Worm (Caenorhabditis elegans): ENCODE data around the gene oac-7.
"Not testable (repeated sequence)": the region's sequence is repeated elsewhere in the genome, so short reads cannot be mapped to it uniquely, and the experiment has no call there.

Gene oac-7

ce11 chrV:16315004-16315403 is 5.4 kb downstream of the oac-7 start, which contains the start of gene str-214:
TSS of gene str-214 (plus strand) at chrV:16315304.
- no peak for TF ChIP-seq unc-62 (GFP tag; optimal IDR thresholded peaks at IDR 0.05)

- no peak for TF ChIP-seq unc-62 (GFP tag; optimal IDR thresholded peaks at IDR 0.05)
Observed at ce11 chrV:16317244-16317643, 7.6 kb downstream of the oac-7 start, which contains the start of gene srh-180. TSS of gene srh-180 (plus strand) at chrV:16317544.

ce11 chrV:16322155-16322554 is 12.6 kb downstream of the oac-7 start:
- TF ChIP-seq unc-62 (GFP tag; optimal IDR thresholded peaks at IDR 0.05): no peak

- TF ChIP-seq unc-62 (GFP tag; optimal IDR thresholded peaks at IDR 0.05): no peak
Observed at ce11 chrV:16328849-16329248, 19.2 kb downstream of the oac-7 start, which contains the start of gene F57G8.7. TSS of gene F57G8.7 (plus strand) at chrV:16329149.

ce11 chrV:16333412-16333811 is 23.8 kb downstream of the oac-7 start, which contains the start of gene srh-167:
TSS of gene srh-167 (plus strand) at chrV:16333712.
- no peak for TF ChIP-seq unc-62 (GFP tag; optimal IDR thresholded peaks at IDR 0.05)

ce11 chrV:16336326-16336725 is 26.7 kb downstream of the oac-7 start, which contains the start of gene srw-87:
TSS of gene srw-87 (plus strand) at chrV:16336626.
- no peak for TF ChIP-seq unc-62 (GFP tag; optimal IDR thresholded peaks at IDR 0.05)

- TF ChIP-seq unc-62 (GFP tag; optimal IDR thresholded peaks at IDR 0.05): not testable (repeated sequence)
Observed at ce11 chrV:16338287-16339092, 28.9 kb downstream of the oac-7 start, which contains the start of gene slc-9B.2. TSS of gene slc-9B.2 (plus strand) at chrV:16339042.

ce11 chrV:16342258-16342618 is 32.6 kb downstream of the oac-7 start, which contains the start of gene nhr-193:
TSS of gene nhr-193 (plus strand) at chrV:16342308.
- TF ChIP-seq unc-62 (GFP tag; optimal IDR thresholded peaks at IDR 0.05): no peak

ce11 chrV:16346406-16347108 is 37.0 kb downstream of the oac-7 start, which contains the start of the genes W08G11.5 and W08G11.1:
TSS of gene W08G11.5 (minus strand) at chrV:16346506.
TSS of gene W08G11.1 (plus strand) at chrV:16347058.
- no peak for TF ChIP-seq unc-62 (GFP tag; optimal IDR thresholded peaks at IDR 0.05)

- TF ChIP-seq unc-62 (GFP tag; optimal IDR thresholded peaks at IDR 0.05): no peak
Observed at ce11 chrV:16350061-16350460, 40.5 kb downstream of the oac-7 start.

- TF ChIP-seq unc-62 (GFP tag; optimal IDR thresholded peaks at IDR 0.05): no peak
Observed at ce11 chrV:16350775-16351378, 41.3 kb downstream of the oac-7 start.

ce11 chrV:16351757-16352156 is 42.2 kb downstream of the oac-7 start:
- TF ChIP-seq unc-62 (GFP tag; optimal IDR thresholded peaks at IDR 0.05): no peak

ce11 chrV:16352282-16352681 is 42.7 kb downstream of the oac-7 start:
- no peak for TF ChIP-seq unc-62 (GFP tag; optimal IDR thresholded peaks at IDR 0.05)

- no peak for TF ChIP-seq unc-62 (GFP tag; optimal IDR thresholded peaks at IDR 0.05)
Observed at ce11 chrV:16354675-16355074, 45.1 kb downstream of the oac-7 start.

- TF ChIP-seq unc-62 (GFP tag; optimal IDR thresholded peaks at IDR 0.05): no peak
Observed at ce11 chrV:16355941-16356340, 46.3 kb downstream of the oac-7 start.

- TF ChIP-seq unc-62 (GFP tag; optimal IDR thresholded peaks at IDR 0.05): no peak
Observed at ce11 chrV:16356798-16357197, 47.2 kb downstream of the oac-7 start.

Data from whole organism, dauer.